Worm (Caenorhabditis elegans) whole organism, L1 larva: ENCODE results near the gene nape-1.

Experiments
- C34B4.2 ChIP-seq: sonication (generic microtip); optimal IDR thresholded peaks from 2 replicates; lab custom pipeline; 2017; ENCODE audit warnings: mild to moderate bottlenecking, missing genetic modification characterization, missing compliant biosample characterization
- F16B12.6 ChIP-seq: fragments of 150-350 bp; optimal IDR thresholded peaks from 2 replicates; lab custom pipeline; 2014; ENCODE audit warnings: missing biosample characterization, missing genetic modification characterization
- Y116A8C.19 ChIP-seq: sonication (generic microtip); optimal IDR thresholded peaks from 2 replicates; lab custom pipeline; 2016; ENCODE audit warnings: missing compliant biosample characterization, missing genetic modification characterization, borderline replicate concordance
- alr-1 ChIP-seq: fragments of 200-800 bp; sonication (Bioruptor generic); optimal IDR thresholded peaks from 2 replicates; lab custom pipeline; 2018; ENCODE audit warnings: borderline replicate concordance, mild to moderate bottlenecking, missing genetic modification characterization, missing compliant biosample characterization
- ceh-63 ChIP-seq: fragments of 200-800 bp; sonication (Bioruptor generic); optimal IDR thresholded peaks from 2 replicates; lab custom pipeline; 2018; ENCODE audit warnings: mild to moderate bottlenecking, missing genetic modification characterization, missing compliant biosample characterization
- ceh-8 ChIP-seq: fragments of 200-800 bp; sonication (Bioruptor generic); optimal IDR thresholded peaks from 2 replicates; lab custom pipeline; 2018; ENCODE audit warnings: mild to moderate bottlenecking, missing genetic modification characterization, moderate library complexity, missing compliant biosample characterization
- ces-1 ChIP-seq: fragments of 150-350 bp; optimal IDR thresholded peaks from 2 replicates; lab custom pipeline; 2014; ENCODE audit warnings: missing biosample characterization, missing genetic modification reagents, missing genetic modification characterization
- dsc-1 ChIP-seq: sonication (generic microtip); optimal IDR thresholded peaks from 2 replicates; lab custom pipeline; 2016; ENCODE audit warnings: mild to moderate bottlenecking, missing genetic modification characterization, missing compliant biosample characterization
- egl-13 ChIP-seq: sonication (generic microtip); optimal IDR thresholded peaks from 2 replicates; lab custom pipeline; 2016; ENCODE audit warnings: missing genotype, missing genetic modification reagents, missing genetic modification characterization, missing compliant biosample characterization
- elt-2 ChIP-seq: sonication (generic microtip); optimal IDR thresholded peaks from 2 replicates; lab custom pipeline; 2016; ENCODE audit warnings: missing genetic modification characterization, mild to moderate bottlenecking, inconsistent platforms, missing compliant biosample characterization, missing genetic modification reagents
- fos-1 ChIP-seq: fragments of 150-350 bp; optimal IDR thresholded peaks from 2 replicates; lab custom pipeline; 2014; ENCODE audit warnings: missing biosample characterization, missing genetic modification characterization
- grh-1 ChIP-seq: fragments of 200-800 bp; sonication (Bioruptor generic); IDR thresholded peaks from 2 replicates; pipeline ENCODE4 v1.3.6; 2022; ENCODE audit warnings: missing genetic modification reagents, missing genetic modification characterization, missing compliant biosample characterization
- irx-1 ChIP-seq: sonication (generic microtip); optimal IDR thresholded peaks from 2 replicates; lab custom pipeline; 2016; ENCODE audit warnings: missing genetic modification characterization, missing compliant biosample characterization
- lin-14 ChIP-seq: fragments of 200-800 bp; sonication (Bioruptor generic); optimal IDR thresholded peaks from 2 replicates; lab custom pipeline; 2018; ENCODE audit warnings: mild to moderate bottlenecking, missing genetic modification characterization, moderate library complexity, missing compliant biosample characterization
- lin-15B ChIP-seq: fragments of 150-350 bp; sonication (generic microtip); optimal IDR thresholded peaks from 3 replicates; lab custom pipeline; 2014; ENCODE audit warnings: missing biosample characterization, missing genetic modification characterization
- lin-35 ChIP-seq, 2 experiments: fragments of 150-350 bp; optimal IDR thresholded peaks; 2 replicates each; lab custom pipeline; 2014; ENCODE audit warnings: missing biosample characterization in 2 of 2, missing genetic modification characterization in 2 of 2, missing genetic modification reagents in 2 of 2
- lin-39 ChIP-seq: fragments of 150-350 bp; optimal IDR thresholded peaks from 2 replicates; lab custom pipeline; 2014; ENCODE audit warnings: missing biosample characterization, missing genetic modification reagents, missing genetic modification characterization
- mdl-1 ChIP-seq, 2 experiments: fragments of 150-350 bp; optimal IDR thresholded peaks; 2 replicates each; lab custom pipeline; 2014 to 2017; ENCODE audit warnings: missing biosample characterization in 2 of 2, missing genetic modification characterization in 2 of 2, inconsistent platforms in 1 of 2
- nhr-12 ChIP-seq: sonication (generic microtip); optimal IDR thresholded peaks from 2 replicates; lab custom pipeline; 2017; ENCODE audit warnings: missing biosample characterization, missing genetic modification characterization
- nhr-237 ChIP-seq: fragments of 150-350 bp; optimal IDR thresholded peaks from 2 replicates; lab custom pipeline; 2014; ENCODE audit warnings: missing biosample characterization, missing genetic modification characterization
- nhr-28 ChIP-seq: fragments of 150-350 bp; optimal IDR thresholded peaks from 2 replicates; lab custom pipeline; 2014; ENCODE audit warnings: missing biosample characterization, missing genetic modification characterization
- nhr-47 ChIP-seq: sonication (generic microtip); optimal IDR thresholded peaks from 2 replicates; lab custom pipeline; 2016; ENCODE audit warnings: mild to moderate bottlenecking, missing genetic modification characterization, moderate library complexity, missing compliant biosample characterization
- nhr-85 ChIP-seq: sonication (generic microtip); peaks from one replicate; lab custom pipeline; 2016; ENCODE audit warnings: missing genetic modification characterization, inconsistent platforms, missing compliant biosample characterization
- nhr-90 ChIP-seq: sonication (generic microtip); optimal IDR thresholded peaks from 2 replicates; lab custom pipeline; 2016; ENCODE audit warnings: mild to moderate bottlenecking, missing genetic modification characterization, missing compliant biosample characterization; ENCODE audit not compliant: poor library complexity
- pag-3 ChIP-seq: sonication (generic microtip); optimal IDR thresholded peaks from 2 replicates; lab custom pipeline; 2017; ENCODE audit warnings: missing genetic modification characterization, mild to moderate bottlenecking, missing compliant biosample characterization, antibody characterized with exemption, borderline replicate concordance; ENCODE audit not compliant: insufficient read depth
- pqm-1 ChIP-seq: sonication (generic microtip); optimal IDR thresholded peaks from 3 replicates; lab custom pipeline; 2017; ENCODE audit warnings: missing biosample characterization, missing genetic modification characterization
- snu-23 ChIP-seq: sonication (generic microtip); optimal IDR thresholded peaks from 2 replicates; lab custom pipeline; 2016; ENCODE audit warnings: missing genetic modification characterization, missing compliant biosample characterization
- sox-4 ChIP-seq: sonication (generic microtip); optimal IDR thresholded peaks from 2 replicates; lab custom pipeline; 2016; ENCODE audit warnings: missing genetic modification characterization, missing compliant biosample characterization
- sptf-1 ChIP-seq: fragments of 150-350 bp; optimal IDR thresholded peaks from 2 replicates; lab custom pipeline; 2014; ENCODE audit warnings: missing biosample characterization, missing genetic modification characterization
- unc-130 ChIP-seq: fragments of 150-350 bp; optimal IDR thresholded peaks from 2 replicates; lab custom pipeline; 2017; ENCODE audit warnings: missing biosample characterization, missing genetic modification characterization, inconsistent platforms
- unc-30 ChIP-seq: sonication (generic microtip); optimal IDR thresholded peaks from 2 replicates; lab custom pipeline; 2017; ENCODE audit warnings: missing biosample characterization, missing genetic modification characterization
- vab-15 ChIP-seq: sonication (generic microtip); optimal IDR thresholded peaks from 2 replicates; lab custom pipeline; 2017; ENCODE audit warnings: missing genotype, mild to moderate bottlenecking, missing genetic modification characterization, missing compliant biosample characterization
- zag-1 ChIP-seq: fragments of 150-350 bp; optimal IDR thresholded peaks from 2 replicates; lab custom pipeline; 2014; ENCODE audit warnings: missing biosample characterization, missing genetic modification characterization
- ztf-11 ChIP-seq, 2 experiments: sonication (generic microtip); optimal IDR thresholded peaks; 2 replicates each; lab custom pipeline; 2016 to 2017; ENCODE audit warnings: missing genetic modification characterization in 2 of 2, missing biosample characterization in 1 of 2, missing compliant biosample characterization in 1 of 2

The nape-1 gene

ce11 chrIV:3694638-3695037, 46.0 kb downstream of the nape-1 start, which contains the start of the genes taf-6.2 and Y37E11AL.3 (continued):
- TF ChIP-seq sptf-1 (no peak), alr-1 (no peak), grh-1 (GFP tag; lab: Robert Waterston, UW) (no peak), Y116A8C.19 (tag; lab: Kevin White, UChicago) (no peak), C34B4.2 (tag; lab: Kevin White, UChicago) (no peak), sox-4 (no peak), mdl-1 (tag; optimal IDR thresholded peaks at IDR 0.05; lab: Kevin White, UChicago) (peak in 1 of 2 experiments; percentile 28), pqm-1 (tag; lab: Kevin White, UChicago) (no peak), F16B12.6 (tag; lab: Kevin White, UChicago) (peak; percentile 52), irx-1 (tag; lab: Kevin White, UChicago) (peak; percentile 41), zag-1 (tag; lab: Kevin White, UChicago) (no peak), lin-35 (GFP tag; optimal IDR thresholded peaks at IDR 0.05; lab: Kevin White, UChicago) (peak; percentile 90 to 96), nhr-47 (tag; lab: Kevin White, UChicago) (peak; percentile 75), elt-2 (no peak), nhr-90 (tag; lab: Kevin White, UChicago) (peak; percentile 41), nhr-85 (tag; lab: Kevin White, UChicago) (peak; percentile 43), unc-130 (tag; lab: Kevin White, UChicago) (peak; percentile 61), nhr-12 (tag; lab: Kevin White, UChicago) (no peak), vab-15 (tag; lab: Kevin White, UChicago) (no peak), ztf-11 (tag; optimal IDR thresholded peaks at IDR 0.05; lab: Kevin White, UChicago) (no peak), unc-30 (tag; lab: Kevin White, UChicago) (no peak), pag-3 (no peak), dsc-1 (tag; lab: Kevin White, UChicago) (peak; percentile 62), lin-39 (tag; lab: Kevin White, UChicago) (no peak), nhr-28 (tag; lab: Kevin White, UChicago) (no peak), snu-23 (GFP tag; lab: Kevin White, UChicago) (peak; percentile 77), ceh-8 (GFP tag; lab: Kevin White, UChicago) (no peak), ces-1 (GFP tag; lab: Kevin White, UChicago) (no peak), nhr-237 (tag; lab: Kevin White, UChicago) (no peak), ceh-63 (GFP tag; lab: Kevin White, UChicago) (no peak), lin-15B (tag; lab: Kevin White, UChicago) (peak; percentile 64), egl-13 (tag; lab: Kevin White, UChicago) (no peak), lin-14 (GFP tag; lab: Kevin White, UChicago) (no peak), fos-1 (tag; lab: Kevin White, UChicago) (no peak)
